Fruit fly (Drosophila melanogaster) whole organism, adult: ENCODE measurements around the gene CG12986.

Source experiments
- CG11617 ChIP-seq: fragments of 200-800 bp; sonication (Bioruptor generic); optimal IDR thresholded peaks from 2 replicates; lab custom pipeline; 2017; ENCODE audit warnings: mild to moderate bottlenecking, missing biosample characterization, missing genetic modification reagents, missing genetic modification characterization
- CG12768 ChIP-seq: fragments of 200-800 bp; sonication (Bioruptor generic); optimal IDR thresholded peaks from 2 replicates; lab custom pipeline; 2017; ENCODE audit warnings: missing biosample characterization, missing genetic modification characterization, mild to moderate bottlenecking, moderate library complexity, missing genetic modification reagents
- CG1620 ChIP-seq: fragments of 200-800 bp; sonication (Bioruptor generic); optimal IDR thresholded peaks from 2 replicates; lab custom pipeline; 2016; ENCODE audit warnings: missing biosample characterization, missing genetic modification characterization
- CG33017 ChIP-seq: fragments of 200-800 bp; sonication (Bioruptor generic); optimal IDR thresholded peaks from 2 replicates; lab custom pipeline; 2018; ENCODE audit warnings: missing biosample characterization, mild to moderate bottlenecking, missing genetic modification characterization, moderate library complexity
- CG5204 ChIP-seq: fragments of 200-800 bp; sonication (Bioruptor generic); optimal IDR thresholded peaks from 2 replicates; lab custom pipeline; 2016; ENCODE audit warnings: missing biosample characterization, missing genetic modification characterization
- Clk ChIP-seq: fragments of 200-800 bp; sonication (Bioruptor generic); optimal IDR thresholded peaks from 2 replicates; lab custom pipeline; 2017; ENCODE audit warnings: missing biosample characterization, missing genetic modification characterization
- Crg-1 ChIP-seq: fragments of 200-800 bp; sonication (Bioruptor generic); optimal IDR thresholded peaks from 2 replicates; lab custom pipeline; 2016; ENCODE audit warnings: missing biosample characterization, missing genetic modification characterization
- Hr96 ChIP-seq: fragments of 200-800 bp; sonication (Bioruptor generic); optimal IDR thresholded peaks from 2 replicates; lab custom pipeline; 2016; ENCODE audit warnings: missing biosample characterization, missing genetic modification characterization
- Mnt ChIP-seq: fragments of 200-800 bp; sonication (Bioruptor generic); optimal IDR thresholded peaks from 2 replicates; lab custom pipeline; 2016; ENCODE audit warnings: missing biosample characterization, mild to moderate bottlenecking, missing genetic modification characterization
- cic ChIP-seq: fragments of 200-800 bp; sonication (Bioruptor generic); optimal IDR thresholded peaks from 2 replicates; lab custom pipeline; 2017; ENCODE audit warnings: missing biosample characterization, mild to moderate bottlenecking, missing genetic modification characterization, moderate library complexity
- kay ChIP-seq: fragments of 200-800 bp; sonication (Bioruptor generic); peaks from one replicate; lab custom pipeline; 2016; ENCODE audit warnings: missing biosample characterization, missing genetic modification characterization, borderline replicate concordance
- ovo ChIP-seq: fragments of 200-800 bp; sonication (Bioruptor generic); optimal IDR thresholded peaks from 2 replicates; lab custom pipeline; 2016; ENCODE audit warnings: missing biosample characterization, missing genetic modification characterization
- pad ChIP-seq: fragments of 200-800 bp; sonication (Bioruptor generic); optimal IDR thresholded peaks from 3 replicates; lab custom pipeline; 2017; ENCODE audit warnings: missing biosample characterization, missing genetic modification characterization, mild to moderate bottlenecking, moderate library complexity, missing genetic modification reagents
- toe ChIP-seq: fragments of 200-800 bp; sonication (Bioruptor generic); optimal IDR thresholded peaks from 2 replicates; lab custom pipeline; 2016; ENCODE audit warnings: missing biosample characterization, missing genetic modification characterization

DNA sequence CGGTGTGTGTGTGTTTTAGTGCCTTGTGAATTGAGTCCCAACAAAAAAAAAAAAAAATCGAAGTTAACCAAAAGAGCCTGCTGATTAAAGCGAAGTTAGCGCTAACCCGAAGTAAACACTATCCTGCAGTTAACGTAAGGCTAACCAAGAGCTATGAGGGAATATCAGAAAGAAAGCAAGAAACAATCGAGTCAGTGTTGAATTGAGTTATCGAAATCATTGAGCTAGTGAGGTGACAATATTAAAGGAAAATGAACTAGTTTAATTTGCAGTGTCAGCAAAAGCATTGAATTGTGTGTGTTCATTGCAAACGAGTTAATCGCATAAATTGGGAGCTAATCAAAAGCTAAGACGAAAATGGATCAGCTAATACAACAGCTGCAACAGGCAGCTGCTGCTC is 28.8 kb downstream of the CG12986 start, which contains the start of gene OdsH:
- TF ChIP-seq toe (GFP tag; lab: Kevin White, UChicago) (no peak), Mnt (GFP tag; lab: Kevin White, UChicago) (no peak), cic (GFP tag; lab: Kevin White, UChicago) (no peak), Hr96 (GFP tag; lab: Kevin White, UChicago) (no peak), kay (no peak), CG33017 (tag; lab: Kevin White, UChicago) (no peak), CG1620 (GFP tag; lab: Kevin White, UChicago) (no peak), Crg-1 (GFP tag; lab: Kevin White, UChicago) (no peak), Clk (GFP tag; lab: Kevin White, UChicago) (no peak), CG12768 (no peak), CG11617 (GFP tag; lab: Kevin White, UChicago) (no peak), CG5204 (GFP tag; lab: Kevin White, UChicago) (no peak), pad (GFP tag; lab: Kevin White, UChicago) (no peak), ovo (no peak)
